Fruit fly (Drosophila melanogaster): Measurements from ENCODE around the gene trp.

dm6 chr3R:29894393-29894792 is 25.7 kb downstream of the trp start:
- TF ChIP-seq CG8478 (optimal IDR thresholded peaks at IDR 0.05), result no peak
- no peak for TF ChIP-seq CTCF (optimal IDR thresholded peaks at IDR 0.05)

All from S2 (cell line).